Worm (Caenorhabditis elegans) whole organism, L1 larva: ENCODE data around the gene tric-1B.1.

ENCODE experiments used
- C04F5.9 ChIP-seq: sonication (generic microtip); optimal IDR thresholded peaks from 2 replicates; lab custom pipeline; 2016; ENCODE audit warnings: missing genetic modification characterization, missing compliant biosample characterization
- C34B4.2 ChIP-seq: sonication (generic microtip); optimal IDR thresholded peaks from 2 replicates; lab custom pipeline; 2017; ENCODE audit warnings: mild to moderate bottlenecking, missing genetic modification characterization, missing compliant biosample characterization
- alr-1 ChIP-seq: fragments of 200-800 bp; sonication (Bioruptor generic); optimal IDR thresholded peaks from 2 replicates; lab custom pipeline; 2018; ENCODE audit warnings: borderline replicate concordance, mild to moderate bottlenecking, missing genetic modification characterization, missing compliant biosample characterization
- ceh-82 ChIP-seq, 3 experiments: fragments of 150-350 bp in 1 of 3; sonication (generic microtip) in 2 of 3; optimal IDR thresholded peaks; 2 replicates each; lab custom pipeline; 2014 to 2017; ENCODE audit warnings: missing biosample characterization in 3 of 3, missing genetic modification characterization in 3 of 3
- ceh-88 ChIP-seq: fragments of 200-800 bp; sonication (Bioruptor generic); IDR thresholded peaks from 2 replicates; pipeline ENCODE4 v1.3.6; 2022; ENCODE audit warnings: missing genetic modification characterization, missing compliant biosample characterization
- dsc-1 ChIP-seq: sonication (generic microtip); optimal IDR thresholded peaks from 2 replicates; lab custom pipeline; 2016; ENCODE audit warnings: mild to moderate bottlenecking, missing genetic modification characterization, missing compliant biosample characterization
- efl-1 ChIP-seq, 4 experiments: fragments of 150-350 bp; optimal IDR thresholded peaks in 3 of 4; peaks in 1 of 4; 1 replicate in 1 of 4; 2 replicates in 3 of 4; lab custom pipeline; 2014; ENCODE audit warnings: missing biosample characterization in 2 of 4, missing genetic modification characterization in 2 of 4, missing genetic modification reagents in 2 of 4
- elt-2 ChIP-seq: sonication (generic microtip); optimal IDR thresholded peaks from 2 replicates; lab custom pipeline; 2016; ENCODE audit warnings: missing genetic modification characterization, mild to moderate bottlenecking, inconsistent platforms, missing compliant biosample characterization, missing genetic modification reagents
- fkh-4 ChIP-seq: sonication (generic microtip); optimal IDR thresholded peaks from 2 replicates; lab custom pipeline; 2016; ENCODE audit warnings: missing compliant biosample characterization, missing genetic modification characterization, borderline replicate concordance
- fos-1 ChIP-seq: fragments of 150-350 bp; optimal IDR thresholded peaks from 2 replicates; lab custom pipeline; 2014; ENCODE audit warnings: missing biosample characterization, missing genetic modification characterization
- hpl-2 ChIP-seq: fragments of 150-350 bp; optimal IDR thresholded peaks from 2 replicates; lab custom pipeline; 2014; ENCODE audit warnings: missing biosample characterization, missing genetic modification reagents, missing genetic modification characterization
- jun-1 ChIP-seq: fragments of 150-350 bp; optimal IDR thresholded peaks from 2 replicates; lab custom pipeline; 2014; ENCODE audit warnings: missing biosample characterization, missing genetic modification reagents, missing genetic modification characterization
- lin-14 ChIP-seq: fragments of 200-800 bp; sonication (Bioruptor generic); optimal IDR thresholded peaks from 2 replicates; lab custom pipeline; 2018; ENCODE audit warnings: mild to moderate bottlenecking, missing genetic modification characterization, moderate library complexity, missing compliant biosample characterization
- lin-15B ChIP-seq: fragments of 150-350 bp; sonication (generic microtip); optimal IDR thresholded peaks from 3 replicates; lab custom pipeline; 2014; ENCODE audit warnings: missing biosample characterization, missing genetic modification characterization
- lin-39 ChIP-seq: fragments of 150-350 bp; optimal IDR thresholded peaks from 2 replicates; lab custom pipeline; 2014; ENCODE audit warnings: missing biosample characterization, missing genetic modification reagents, missing genetic modification characterization
- lsy-2 ChIP-seq, 2 experiments: fragments of 150-350 bp; optimal IDR thresholded peaks; 2 replicates each; lab custom pipeline; 2014; ENCODE audit warnings: missing biosample characterization in 2 of 2, missing genetic modification characterization in 2 of 2
- nhr-11 ChIP-seq: fragments of 150-350 bp; optimal IDR thresholded peaks from 2 replicates; lab custom pipeline; 2014; ENCODE audit warnings: missing biosample characterization, missing genetic modification characterization
- nhr-20 ChIP-seq: sonication (generic microtip); optimal IDR thresholded peaks from 2 replicates; lab custom pipeline; 2016; ENCODE audit warnings: mild to moderate bottlenecking, missing genetic modification characterization, missing compliant biosample characterization
- nhr-47 ChIP-seq: sonication (generic microtip); optimal IDR thresholded peaks from 2 replicates; lab custom pipeline; 2016; ENCODE audit warnings: mild to moderate bottlenecking, missing genetic modification characterization, moderate library complexity, missing compliant biosample characterization
- nhr-71 ChIP-seq: sonication (generic microtip); optimal IDR thresholded peaks from 2 replicates; lab custom pipeline; 2016; ENCODE audit warnings: mild to moderate bottlenecking, missing genetic modification characterization, moderate library complexity, missing compliant biosample characterization
- nhr-77 ChIP-seq: fragments of 150-350 bp; optimal IDR thresholded peaks from 2 replicates; lab custom pipeline; 2014; ENCODE audit warnings: missing biosample characterization, missing genetic modification characterization
- nhr-84 ChIP-seq: sonication (generic microtip); optimal IDR thresholded peaks from 2 replicates; lab custom pipeline; 2017; ENCODE audit warnings: missing biosample characterization, missing genetic modification characterization
- pag-3 ChIP-seq: sonication (generic microtip); optimal IDR thresholded peaks from 2 replicates; lab custom pipeline; 2017; ENCODE audit warnings: missing genetic modification characterization, mild to moderate bottlenecking, missing compliant biosample characterization, antibody characterized with exemption, borderline replicate concordance; ENCODE audit not compliant: insufficient read depth
- pax-3 ChIP-seq: fragments of 200-800 bp; sonication (Bioruptor generic); optimal IDR thresholded peaks from 2 replicates; lab custom pipeline; 2018; ENCODE audit warnings: mild to moderate bottlenecking, missing genetic modification characterization, moderate library complexity, missing compliant biosample characterization
- rnt-1 ChIP-seq: sonication (generic microtip); optimal IDR thresholded peaks from 2 replicates; lab custom pipeline; 2016; ENCODE audit warnings: mild to moderate bottlenecking, missing genetic modification characterization, moderate library complexity, missing compliant biosample characterization
- snu-23 ChIP-seq: sonication (generic microtip); optimal IDR thresholded peaks from 2 replicates; lab custom pipeline; 2016; ENCODE audit warnings: missing genetic modification characterization, missing compliant biosample characterization
- sptf-1 ChIP-seq: fragments of 150-350 bp; optimal IDR thresholded peaks from 2 replicates; lab custom pipeline; 2014; ENCODE audit warnings: missing biosample characterization, missing genetic modification characterization
- sup-37 ChIP-seq: fragments of 200-800 bp; sonication (Bioruptor generic); optimal IDR thresholded peaks from 2 replicates; lab custom pipeline; 2018; ENCODE audit warnings: mild to moderate bottlenecking, missing genetic modification characterization, missing compliant biosample characterization
- tbx-2 ChIP-seq: sonication (generic microtip); optimal IDR thresholded peaks from 2 replicates; lab custom pipeline; 2016; ENCODE audit warnings: missing genetic modification characterization, missing compliant biosample characterization
- tlp-1 ChIP-seq: fragments of 150-350 bp; optimal IDR thresholded peaks from 2 replicates; lab custom pipeline; 2014; ENCODE audit warnings: missing biosample characterization, missing genetic modification characterization
- unc-30 ChIP-seq: sonication (generic microtip); optimal IDR thresholded peaks from 2 replicates; lab custom pipeline; 2017; ENCODE audit warnings: missing biosample characterization, missing genetic modification characterization
- unc-86 ChIP-seq: sonication (generic microtip); optimal IDR thresholded peaks from 2 replicates; lab custom pipeline; 2016; ENCODE audit warnings: missing genetic modification characterization, missing compliant biosample characterization
- vab-15 ChIP-seq: sonication (generic microtip); optimal IDR thresholded peaks from 2 replicates; lab custom pipeline; 2017; ENCODE audit warnings: missing genotype, mild to moderate bottlenecking, missing genetic modification characterization, missing compliant biosample characterization
- ztf-11 ChIP-seq, 2 experiments: sonication (generic microtip); optimal IDR thresholded peaks; 2 replicates each; lab custom pipeline; 2016 to 2017; ENCODE audit warnings: missing genetic modification characterization in 2 of 2, missing biosample characterization in 1 of 2, missing compliant biosample characterization in 1 of 2
- ztf-4 ChIP-seq: fragments of 150-350 bp; optimal IDR thresholded peaks from 2 replicates; lab custom pipeline; 2014; ENCODE audit warnings: missing biosample characterization, missing genetic modification characterization

Gene tric-1B.1

ce11 chrII:12257095-12257494, 8.9 kb downstream of the tric-1B.1 start:
- TF ChIP-seq unc-30 (tag; lab: Kevin White, UChicago) (no peak), fos-1 (tag; lab: Kevin White, UChicago) (no peak), dsc-1 (tag; lab: Kevin White, UChicago) (no peak), unc-86 (no peak), lsy-2 (tag; optimal IDR thresholded peaks at IDR 0.05; lab: Kevin White, UChicago) (no peak), elt-2 (tag; lab: Kevin White, UChicago) (no peak), lin-39 (tag; lab: Kevin White, UChicago) (no peak), nhr-11 (tag; lab: Kevin White, UChicago) (no peak), tlp-1 (tag; lab: Kevin White, UChicago) (no peak), pag-3 (tag; lab: Kevin White, UChicago) (no peak), alr-1 (no peak), efl-1 (optimal IDR thresholded peaks at IDR 0.05; lab: Kevin White, UChicago) (no peak), efl-1 (GFP tag; optimal IDR thresholded peaks at IDR 0.05 in 1 of 2; lab: Kevin White, UChicago) (no peak), ztf-4 (tag; lab: Kevin White, UChicago) (no peak), fkh-4 (tag; lab: Kevin White, UChicago) (no peak)

ce11 chrII:12256528-12256927, 9.5 kb downstream of the tric-1B.1 start, which contains the start of gene parn-2:
TSS of gene parn-2 (minus strand) at chrII:12256628.
- TF ChIP-seq lin-14 (GFP tag; lab: Kevin White, UChicago) = no peak
- TF ChIP-seq tbx-2 (tag; lab: Kevin White, UChicago) = no peak
- no peak for TF ChIP-seq nhr-20 (tag; lab: Kevin White, UChicago)
- no peak for TF ChIP-seq ztf-11 (tag; optimal IDR thresholded peaks at IDR 0.05; lab: Kevin White, UChicago)
- no peak for TF ChIP-seq nhr-11 (tag; lab: Kevin White, UChicago)
- TF ChIP-seq elt-2 (tag; lab: Kevin White, UChicago) = no peak
- TF ChIP-seq C34B4.2 = no peak
- no peak for TF ChIP-seq C04F5.9
- TF ChIP-seq jun-1 = no peak
- no peak for TF ChIP-seq pax-3 (tag; lab: Kevin White, UChicago)
- TF ChIP-seq rnt-1 (tag; lab: Kevin White, UChicago) = no peak
- no peak for TF ChIP-seq sup-37 (GFP tag; lab: Kevin White, UChicago)
- TF ChIP-seq nhr-84 (tag; lab: Kevin White, UChicago) = no peak
- TF ChIP-seq snu-23 = no peak
- no peak for TF ChIP-seq ceh-88 (GFP tag; lab: Robert Waterston, UW)
- TF ChIP-seq, all 84 proteins: peak for 0

ce11 chrII:12255545-12256233, 10.4 kb downstream of the tric-1B.1 start:
- no peak for TF ChIP-seq nhr-47 (tag; lab: Kevin White, UChicago)
- TF ChIP-seq vab-15 (tag; lab: Kevin White, UChicago) = no peak
- TF ChIP-seq unc-30 (tag; lab: Kevin White, UChicago) = no peak
- no peak for TF ChIP-seq ceh-82 (tag; optimal IDR thresholded peaks at IDR 0.05; lab: Kevin White, UChicago)
- no peak for TF ChIP-seq C34B4.2
- TF ChIP-seq sptf-1 (tag; lab: Kevin White, UChicago) = no peak
- TF ChIP-seq pax-3 (tag; lab: Kevin White, UChicago) = no peak
- TF ChIP-seq dsc-1 (tag; lab: Kevin White, UChicago) = no peak
- no peak for TF ChIP-seq alr-1
- no peak for TF ChIP-seq nhr-77 (tag; lab: Kevin White, UChicago)
- TF ChIP-seq nhr-71 = no peak
- TF ChIP-seq hpl-2 = no peak
- no peak for TF ChIP-seq fkh-4 (tag; lab: Kevin White, UChicago)
- no peak for TF ChIP-seq sup-37 (GFP tag; lab: Kevin White, UChicago)
- no peak for TF ChIP-seq lin-15B (tag; lab: Kevin White, UChicago)
